Fruit fly (Drosophila melanogaster): ENCODE results near the gene Pyroxd1.

Pyroxd1 gene

dm6 chr2L:20120388-20121232 is 29.4 kb downstream of the Pyroxd1 start:
- no peak for TF ChIP-seq noc (tag; optimal IDR thresholded peaks at IDR 0.05)

dm6 chr2L:20121233-20121551 is 30.0 kb downstream of the Pyroxd1 start:
- TF ChIP-seq noc (tag; optimal IDR thresholded peaks at IDR 0.05), result no peak

DNA sequence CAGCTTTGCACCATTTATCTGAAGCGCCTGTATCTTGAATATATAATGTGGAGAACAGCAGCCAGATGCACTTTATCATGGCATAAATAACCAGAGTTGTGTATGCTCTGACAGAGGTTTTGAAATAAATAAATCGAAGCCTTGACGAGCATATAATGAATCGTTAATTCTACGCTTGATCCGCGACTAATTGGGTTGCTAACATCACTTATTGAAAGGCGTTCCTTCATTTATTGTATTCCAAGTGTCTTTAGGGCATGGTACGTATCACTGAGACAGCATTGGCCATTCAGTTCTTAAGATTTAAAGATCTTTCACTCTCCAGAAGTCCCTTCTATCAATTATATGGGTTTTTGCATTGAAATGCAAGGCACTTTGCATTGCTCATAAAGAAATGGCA is 43.6 kb downstream of the Pyroxd1 start, which contains the start of gene CG10651:
TSS of gene CG10651 (minus strand) at position 101 of the 400 bp plus-strand sequence.
- no peak for TF ChIP-seq noc (tag; optimal IDR thresholded peaks at IDR 0.05)

Measured in whole organism, larva.